Worm (Caenorhabditis elegans) whole organism, early embryonic: Measurements from ENCODE around the gene F01D5.7.

ENCODE experiments used
- B0310.2 ChIP-seq: sonication (generic microtip); optimal IDR thresholded peaks from 2 replicates; lab custom pipeline; 2016; ENCODE audit warnings: mild to moderate bottlenecking, missing genetic modification characterization, missing compliant biosample characterization
- F13C5.2 ChIP-seq: sonication (generic microtip); optimal IDR thresholded peaks from 2 replicates; lab custom pipeline; 2017; ENCODE audit warnings: mild to moderate bottlenecking, missing genetic modification characterization, inconsistent platforms, missing compliant biosample characterization
- aly-1 ChIP-seq: sonication (generic microtip); optimal IDR thresholded peaks from 2 replicates; lab custom pipeline; 2016; ENCODE audit warnings: missing genetic modification characterization, missing compliant biosample characterization
- ama-1 ChIP-seq: fragments of 150-350 bp; optimal IDR thresholded peaks from 2 replicates; lab custom pipeline; 2014
- ceh-13 ChIP-seq: fragments of 200-800 bp; sonication (Bioruptor generic); optimal IDR thresholded peaks from 2 replicates; lab custom pipeline; 2018; ENCODE audit warnings: mild to moderate bottlenecking, missing genetic modification characterization, missing compliant biosample characterization
- ceh-36 ChIP-seq: sonication (generic microtip); optimal IDR thresholded peaks from 2 replicates; lab custom pipeline; 2016; ENCODE audit warnings: missing genetic modification characterization, inconsistent platforms, missing compliant biosample characterization
- ets-7 ChIP-seq: sonication (generic microtip); optimal IDR thresholded peaks from 2 replicates; lab custom pipeline; 2016; ENCODE audit warnings: missing genotype, missing genetic modification characterization, missing compliant biosample characterization
- flt-1 ChIP-seq: fragments of 200-800 bp; sonication (Bioruptor generic); IDR thresholded peaks from 2 replicates; pipeline ENCODE4 v1.3.6; 2022; ENCODE audit warnings: missing genetic modification characterization, missing compliant biosample characterization
- hmbx-1 ChIP-seq: sonication (generic microtip); optimal IDR thresholded peaks from 2 replicates; lab custom pipeline; 2016; ENCODE audit warnings: mild to moderate bottlenecking, missing genetic modification characterization, missing compliant biosample characterization
- hmg-4 ChIP-seq: fragments of 200-800 bp; sonication (Bioruptor generic); optimal IDR thresholded peaks from 2 replicates; lab custom pipeline; 2018; ENCODE audit warnings: mild to moderate bottlenecking, missing genetic modification characterization, missing compliant biosample characterization
- hnd-1 ChIP-seq: sonication (generic microtip); optimal IDR thresholded peaks from 2 replicates; lab custom pipeline; 2016; ENCODE audit warnings: missing genetic modification characterization, missing compliant biosample characterization
- pes-1 ChIP-seq: fragments of 200-800 bp; sonication (Bioruptor generic); IDR thresholded peaks from 2 replicates; pipeline ENCODE4 v1.3.6; 2022; ENCODE audit warnings: missing genetic modification reagents, missing genetic modification characterization, missing compliant biosample characterization
- scrt-1 ChIP-seq: fragments of 200-800 bp; sonication (Bioruptor generic); IDR thresholded peaks from 2 replicates; pipeline ENCODE4 v1.3.6; 2022; ENCODE audit warnings: missing genetic modification characterization, missing compliant biosample characterization
- sea-1 ChIP-seq: fragments of 200-800 bp; sonication (Bioruptor generic); conservative IDR thresholded peaks from 2 replicates; pipeline ENCODE4 v1.3.6; 2022; ENCODE audit warnings: missing genetic modification characterization, missing compliant biosample characterization
- tbx-11 ChIP-seq: fragments of 200-800 bp; sonication (Bioruptor generic); IDR thresholded peaks from 2 replicates; pipeline ENCODE4 v1.3.6; 2022; ENCODE audit warnings: missing genetic modification characterization, missing compliant biosample characterization
- tbx-37 ChIP-seq: fragments of 200-800 bp; sonication (Bioruptor generic); conservative IDR thresholded peaks from 2 replicates; pipeline ENCODE4 v1.3.6; 2022; ENCODE audit warnings: missing genetic modification reagents, missing genetic modification characterization, missing compliant biosample characterization
- tra-4 ChIP-seq: sonication (generic microtip); optimal IDR thresholded peaks from 2 replicates; lab custom pipeline; 2017; ENCODE audit warnings: missing genetic modification characterization, missing compliant biosample characterization

The F01D5.7 gene

ce11 chrII:13984551-13984950, 23.9 kb upstream of the F01D5.7 start, which contains the start of gene sre-47:
sre-47 (minus strand) TSS chrII:13984651.
- TF ChIP-seq scrt-1 (no peak), ceh-36 (tag; lab: Kevin White, UChicago) (no peak), hnd-1 (tag; lab: Kevin White, UChicago) (no peak), flt-1 (GFP tag; lab: Robert Waterston, UW) (no peak), tra-4 (tag; lab: Kevin White, UChicago) (no peak), pes-1 (no peak), tbx-11 (GFP tag; lab: Robert Waterston, UW) (no peak), hmg-4 (GFP tag; lab: Kevin White, UChicago) (no peak), ama-1 (lab: Kevin White, UChicago) (no peak), ets-7 (tag; lab: Kevin White, UChicago) (no peak), tbx-37 (GFP tag; lab: Robert Waterston, UW) (no peak), sea-1 (GFP tag; lab: Robert Waterston, UW) (no peak), ceh-13 (GFP tag; lab: Kevin White, UChicago) (no peak), aly-1 (tag; lab: Kevin White, UChicago) (no peak), B0310.2 (tag; lab: Kevin White, UChicago) (no peak)

ce11 chrII:13986061-13986460, 22.4 kb upstream of the F01D5.7 start:
- TF ChIP-seq hmbx-1 (tag; lab: Kevin White, UChicago), result peak; percentile 54

- TF ChIP-seq tbx-11 (GFP tag; lab: Robert Waterston, UW) (no peak), flt-1 (GFP tag; lab: Robert Waterston, UW) (no peak), hmg-4 (GFP tag; lab: Kevin White, UChicago) (no peak), ceh-36 (tag; lab: Kevin White, UChicago) (no peak), F13C5.2 (no peak)
Measured at ce11 chrII:13991741-13992140, 16.7 kb upstream of the F01D5.7 start, which contains the start of gene Y39G8B.5. Y39G8B.5 (minus strand) TSS chrII:13991841.

- TF ChIP-seq hmg-4 (GFP tag; lab: Kevin White, UChicago) (no peak), B0310.2 (tag; lab: Kevin White, UChicago) (no peak), pes-1 (no peak), F13C5.2 (no peak), tra-4 (tag; lab: Kevin White, UChicago) (no peak), tbx-11 (GFP tag; lab: Robert Waterston, UW) (no peak), sea-1 (GFP tag; lab: Robert Waterston, UW) (no peak), ceh-13 (GFP tag; lab: Kevin White, UChicago) (no peak), flt-1 (GFP tag; lab: Robert Waterston, UW) (no peak), ets-7 (tag; lab: Kevin White, UChicago) (no peak), hmbx-1 (tag; lab: Kevin White, UChicago) (no peak), ama-1 (lab: Kevin White, UChicago) (no peak), ceh-36 (tag; lab: Kevin White, UChicago) (no peak), aly-1 (tag; lab: Kevin White, UChicago) (no peak), tbx-37 (GFP tag; lab: Robert Waterston, UW) (no peak), hnd-1 (tag; lab: Kevin White, UChicago) (no peak), scrt-1 (no peak)
Measured at ce11 chrII:13994934-13995333, 13.5 kb upstream of the F01D5.7 start, which contains the start of gene Y39G8B.7. Y39G8B.7 (minus strand) TSS chrII:13995034.

DNA sequence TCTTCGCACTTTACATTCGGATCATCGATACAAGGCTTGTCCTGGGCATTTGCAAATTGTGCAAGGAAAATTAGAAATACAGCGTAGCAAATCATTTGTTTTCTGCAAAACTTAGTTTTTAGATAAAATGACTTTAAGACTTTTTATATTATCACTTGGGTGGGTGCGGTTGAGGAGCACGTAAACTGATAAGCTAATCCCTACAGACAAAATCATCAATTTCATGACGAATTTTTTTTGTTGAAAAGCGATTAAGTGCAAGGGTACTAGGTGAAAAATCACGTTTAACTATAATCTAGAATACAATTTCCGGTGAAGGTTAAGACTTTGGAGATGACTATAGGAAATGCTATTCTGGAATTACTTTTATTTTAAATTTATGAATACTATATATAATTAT, 11.0 kb upstream of the F01D5.7 start, which contains the start of gene F01D5.1:
F01D5.1 (minus strand) TSS at position 105 of the 400 bp plus-strand sequence.
- TF ChIP-seq hmg-4 (GFP tag; lab: Kevin White, UChicago), result no peak
- no peak for TF ChIP-seq ceh-36 (tag; lab: Kevin White, UChicago)
- no peak for TF ChIP-seq aly-1 (tag; lab: Kevin White, UChicago)
- no peak for TF ChIP-seq tra-4 (tag; lab: Kevin White, UChicago)
- no peak for TF ChIP-seq F13C5.2
- no peak for TF ChIP-seq hmbx-1 (tag; lab: Kevin White, UChicago)
- no peak for TF ChIP-seq flt-1 (GFP tag; lab: Robert Waterston, UW)
- TF ChIP-seq scrt-1, result no peak
- no peak for TF ChIP-seq ama-1 (lab: Kevin White, UChicago)
- no peak for TF ChIP-seq ets-7 (tag; lab: Kevin White, UChicago)
- no peak for TF ChIP-seq sea-1 (GFP tag; lab: Robert Waterston, UW)
- no peak for TF ChIP-seq B0310.2 (tag; lab: Kevin White, UChicago)
- TF ChIP-seq ceh-13 (GFP tag; lab: Kevin White, UChicago), result no peak

DNA sequence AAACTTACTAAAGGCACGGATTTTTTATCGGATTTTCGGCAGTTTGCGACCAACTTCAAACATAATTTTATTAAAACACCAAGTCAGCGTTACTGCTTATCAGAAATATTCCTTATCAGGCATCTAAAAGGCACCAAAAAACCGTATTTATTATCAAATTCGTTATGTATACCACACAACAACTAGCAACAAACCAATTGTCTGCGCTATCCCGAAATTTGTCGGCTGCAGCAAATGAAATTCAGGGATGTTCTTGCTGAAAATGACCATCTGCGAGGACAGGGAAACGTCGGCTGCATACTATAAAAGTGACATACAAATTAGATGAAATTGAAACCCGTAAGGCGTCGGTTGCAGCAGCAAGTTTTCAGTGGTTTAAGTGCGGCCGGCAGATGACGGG, 10.5 kb upstream of the F01D5.7 start:
- TF ChIP-seq ceh-36 (tag; lab: Kevin White, UChicago) (no peak), ama-1 (lab: Kevin White, UChicago) (no peak), ceh-13 (GFP tag; lab: Kevin White, UChicago) (no peak), scrt-1 (no peak), hmg-4 (GFP tag; lab: Kevin White, UChicago) (no peak), pes-1 (no peak), sea-1 (GFP tag; lab: Robert Waterston, UW) (no peak), tra-4 (tag; lab: Kevin White, UChicago) (no peak), F13C5.2 (no peak), B0310.2 (tag; lab: Kevin White, UChicago) (no peak), aly-1 (tag; lab: Kevin White, UChicago) (no peak), hnd-1 (tag; lab: Kevin White, UChicago) (no peak), flt-1 (GFP tag; lab: Robert Waterston, UW) (no peak), hmbx-1 (tag; lab: Kevin White, UChicago) (no peak), tbx-37 (GFP tag; lab: Robert Waterston, UW) (no peak), tbx-11 (GFP tag; lab: Robert Waterston, UW) (no peak), ets-7 (tag; lab: Kevin White, UChicago) (no peak)

- TF ChIP-seq tbx-11 (GFP tag; lab: Robert Waterston, UW) (no peak), hmg-4 (GFP tag; lab: Kevin White, UChicago) (no peak), tbx-37 (GFP tag; lab: Robert Waterston, UW) (no peak), hmbx-1 (tag; lab: Kevin White, UChicago) (no peak), ceh-13 (GFP tag; lab: Kevin White, UChicago) (no peak), flt-1 (GFP tag; lab: Robert Waterston, UW) (no peak), scrt-1 (no peak), B0310.2 (tag; lab: Kevin White, UChicago) (no peak), pes-1 (no peak), ets-7 (tag; lab: Kevin White, UChicago) (no peak), hnd-1 (tag; lab: Kevin White, UChicago) (no peak), ama-1 (lab: Kevin White, UChicago) (no peak), aly-1 (tag; lab: Kevin White, UChicago) (no peak), F13C5.2 (no peak), ceh-36 (tag; lab: Kevin White, UChicago) (no peak), sea-1 (GFP tag; lab: Robert Waterston, UW) (no peak), tra-4 (tag; lab: Kevin White, UChicago) (no peak)
Measured at ce11 chrII:13998964-13999363, 9.5 kb upstream of the F01D5.7 start, which contains the start of gene F01D5.2. F01D5.2 (minus strand) TSS chrII:13999064.
